Worm (Caenorhabditis elegans) whole organism, L4 larva: ENCODE measurements around the gene dhhc-1.

Experiments
- Y5F2A.4 ChIP-seq: fragments of 200-800 bp; sonication (Bioruptor generic); optimal IDR thresholded peaks from 2 replicates; lab custom pipeline; 2018; ENCODE audit warnings: mild to moderate bottlenecking, missing genetic modification characterization, missing compliant biosample characterization
- egl-27 ChIP-seq: sonication (generic microtip); optimal IDR thresholded peaks from 3 replicates; lab custom pipeline; 2017; ENCODE audit warnings: missing biosample characterization, missing genetic modification reagents, missing genetic modification characterization
- lin-15B ChIP-seq: fragments of 150-350 bp; sonication (generic microtip); optimal IDR thresholded peaks from 3 replicates; lab custom pipeline; 2014; ENCODE audit warnings: missing biosample characterization, missing genetic modification characterization
- nhr-76 ChIP-seq: fragments of 150-350 bp; optimal IDR thresholded peaks from 2 replicates; lab custom pipeline; 2014; ENCODE audit warnings: missing biosample characterization, missing genetic modification characterization
- ztf-11 ChIP-seq: fragments of 150-350 bp; optimal IDR thresholded peaks from 2 replicates; lab custom pipeline; 2014; ENCODE audit warnings: missing biosample characterization, missing genetic modification characterization
- ztf-7 ChIP-seq: fragments of 150-350 bp; optimal IDR thresholded peaks from 2 replicates; lab custom pipeline; 2014; ENCODE audit warnings: missing biosample characterization, missing genetic modification characterization

DNA sequence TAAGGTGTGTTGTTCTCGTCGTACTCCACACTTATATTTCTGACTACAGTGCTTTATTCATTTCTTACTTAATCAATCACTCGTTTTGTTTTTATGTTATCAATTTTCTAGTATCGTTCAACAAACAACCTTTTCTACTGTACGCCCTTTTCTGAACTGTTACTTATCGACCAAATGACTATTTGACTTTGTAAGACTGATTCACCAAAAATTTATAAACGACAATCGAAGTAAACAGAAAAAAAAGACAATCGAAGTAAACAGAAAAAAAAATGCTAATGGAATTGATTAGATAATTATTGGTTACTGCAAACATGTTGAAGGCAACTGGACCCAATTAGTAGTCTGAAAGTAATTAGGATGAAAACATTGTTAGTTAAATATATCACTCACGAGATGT lies 50.2 kb downstream of the dhhc-1 start:
- TF ChIP-seq ztf-7 (tag; lab: Kevin White, UChicago), result no peak
- TF ChIP-seq ztf-11 (tag; lab: Kevin White, UChicago), result no peak
- no peak for TF ChIP-seq Y5F2A.4
- no peak for TF ChIP-seq lin-15B
- TF ChIP-seq egl-27 (tag; lab: Kevin White, UChicago), result no peak
- no peak for TF ChIP-seq nhr-76
